Worm (Caenorhabditis elegans) whole organism, L3 larva: ENCODE data around the gene cest-9.2.

Experiments used
- R02D3.7 ChIP-seq: fragments of 150-350 bp; optimal IDR thresholded peaks from 2 replicates; lab custom pipeline; 2014; ENCODE audit warnings: missing biosample characterization, missing genetic modification characterization
- ZK546.5 ChIP-seq: sonication (generic microtip); optimal IDR thresholded peaks from 2 replicates; lab custom pipeline; 2017; ENCODE audit warnings: missing biosample characterization, missing genetic modification characterization
- aly-2 ChIP-seq: fragments of 150-350 bp; optimal IDR thresholded peaks from 2 replicates; lab custom pipeline; 2014; ENCODE audit warnings: missing biosample characterization, missing genetic modification characterization
- ama-1 ChIP-seq: fragments of 150-350 bp; optimal IDR thresholded peaks from 2 replicates; lab custom pipeline; 2018
- ceh-28 ChIP-seq: fragments of 150-350 bp; optimal IDR thresholded peaks from 2 replicates; lab custom pipeline; 2014; ENCODE audit warnings: missing biosample characterization, missing genetic modification reagents, missing genetic modification characterization
- ceh-9 ChIP-seq: sonication (generic microtip); optimal IDR thresholded peaks from 2 replicates; lab custom pipeline; 2018; ENCODE audit warnings: missing biosample characterization, missing genetic modification characterization
- egl-27 ChIP-seq: sonication (generic microtip); optimal IDR thresholded peaks from 4 replicates; lab custom pipeline; 2017; ENCODE audit warnings: missing biosample characterization, missing genetic modification reagents, missing genetic modification characterization
- egl-5 ChIP-seq: fragments of 150-350 bp; optimal IDR thresholded peaks from 2 replicates; lab custom pipeline; 2017; ENCODE audit warnings: missing biosample characterization, missing genetic modification reagents, missing genetic modification characterization, inconsistent platforms
- elt-1 ChIP-seq: fragments of 150-350 bp; optimal IDR thresholded peaks from 2 replicates; lab custom pipeline; 2014; ENCODE audit warnings: missing biosample characterization, missing genetic modification characterization
- elt-2 ChIP-seq: sonication (generic microtip); optimal IDR thresholded peaks from 2 replicates; lab custom pipeline; 2016; ENCODE audit warnings: missing genetic modification reagents, mild to moderate bottlenecking, missing genetic modification characterization, missing compliant biosample characterization
- elt-3 ChIP-seq, 3 experiments: fragments of 150-350 bp in 1 of 3; sonication (generic microtip) in 2 of 3; optimal IDR thresholded peaks; 2 replicates in 2 of 3; 4 replicates in 1 of 3; lab custom pipeline; 2014 to 2017; ENCODE audit warnings: missing biosample characterization in 3 of 3, missing genetic modification characterization in 3 of 3
- eor-1 ChIP-seq, 2 experiments: fragments of 150-350 bp; optimal IDR thresholded peaks; 2 replicates each; lab custom pipeline; 2014 to 2018; ENCODE audit warnings: missing biosample characterization in 2 of 2, missing genetic modification characterization in 2 of 2
- fkh-10 ChIP-seq: sonication (generic microtip); optimal IDR thresholded peaks from 2 replicates; lab custom pipeline; 2017; ENCODE audit warnings: missing biosample characterization, missing genetic modification reagents, missing genetic modification characterization
- fkh-2 ChIP-seq: fragments of 150-350 bp; optimal IDR thresholded peaks from 2 replicates; lab custom pipeline; 2014; ENCODE audit warnings: missing biosample characterization, missing genetic modification reagents, missing genetic modification characterization
- fos-1 ChIP-seq: fragments of 150-350 bp; optimal IDR thresholded peaks from 2 replicates; lab custom pipeline; 2014; ENCODE audit warnings: missing biosample characterization, missing genetic modification characterization
- jun-1 ChIP-seq: fragments of 150-350 bp; optimal IDR thresholded peaks from 2 replicates; lab custom pipeline; 2014; ENCODE audit warnings: missing biosample characterization, missing genetic modification reagents, missing genetic modification characterization
- mml-1 ChIP-seq: fragments of 150-350 bp; sonication (generic microtip); optimal IDR thresholded peaks from 3 replicates; lab custom pipeline; 2014; ENCODE audit warnings: missing biosample characterization, missing genetic modification characterization
- nfya-1 ChIP-seq: sonication (generic microtip); optimal IDR thresholded peaks from 2 replicates; lab custom pipeline; 2017; ENCODE audit warnings: missing genetic modification characterization, mild to moderate bottlenecking, missing compliant biosample characterization, antibody characterized with exemption, moderate library complexity; ENCODE audit not compliant: insufficient read depth
- nhr-11 ChIP-seq: fragments of 150-350 bp; optimal IDR thresholded peaks from 2 replicates; lab custom pipeline; 2014; ENCODE audit warnings: missing biosample characterization, missing genetic modification characterization
- nhr-23 ChIP-seq: fragments of 150-350 bp; optimal IDR thresholded peaks from 2 replicates; lab custom pipeline; 2014; ENCODE audit warnings: missing biosample characterization, missing genetic modification reagents, missing genetic modification characterization
- nhr-28 ChIP-seq: fragments of 150-350 bp; optimal IDR thresholded peaks from 2 replicates; lab custom pipeline; 2014; ENCODE audit warnings: missing biosample characterization, missing genetic modification characterization
- nhr-43 ChIP-seq: sonication (generic microtip); optimal IDR thresholded peaks from 2 replicates; lab custom pipeline; 2016; ENCODE audit warnings: mild to moderate bottlenecking, missing genetic modification characterization, missing compliant biosample characterization; ENCODE audit not compliant: poor library complexity, severe bottlenecking
- nhr-76 ChIP-seq: fragments of 150-350 bp; sonication (generic microtip); optimal IDR thresholded peaks from 5 replicates; lab custom pipeline; 2014; ENCODE audit warnings: missing biosample characterization, missing genetic modification characterization
- nhr-77 ChIP-seq: fragments of 150-350 bp; optimal IDR thresholded peaks from 2 replicates; lab custom pipeline; 2014; ENCODE audit warnings: missing biosample characterization, missing genetic modification characterization
- pha-4 ChIP-seq: fragments of 150-350 bp; optimal IDR thresholded peaks from 2 replicates; lab custom pipeline; 2014; ENCODE audit warnings: missing biosample characterization, missing genetic modification reagents, missing genetic modification characterization
- pqm-1 ChIP-seq: fragments of 150-350 bp; optimal IDR thresholded peaks from 2 replicates; lab custom pipeline; 2017; ENCODE audit warnings: missing biosample characterization, missing genetic modification characterization, inconsistent platforms
- sea-2 ChIP-seq: fragments of 150-350 bp; sonication (generic microtip); optimal IDR thresholded peaks from 4 replicates; lab custom pipeline; 2014; ENCODE audit warnings: missing biosample characterization, missing genetic modification reagents, missing genetic modification characterization
- skn-1 ChIP-seq: fragments of 150-350 bp; optimal IDR thresholded peaks from 2 replicates; lab custom pipeline; 2014; ENCODE audit warnings: missing biosample characterization, missing genetic modification characterization
- snpc-4 ChIP-seq: fragments of 150-350 bp; optimal IDR thresholded peaks from 2 replicates; lab custom pipeline; 2014; ENCODE audit warnings: missing biosample characterization, missing genetic modification characterization
- unc-39 ChIP-seq: sonication (generic microtip); optimal IDR thresholded peaks from 4 replicates; lab custom pipeline; 2017; ENCODE audit warnings: missing biosample characterization, missing genetic modification characterization
- ztf-4 ChIP-seq: fragments of 150-350 bp; optimal IDR thresholded peaks from 2 replicates; lab custom pipeline; 2014; ENCODE audit warnings: missing biosample characterization, missing genetic modification characterization

Gene cest-9.2

DNA sequence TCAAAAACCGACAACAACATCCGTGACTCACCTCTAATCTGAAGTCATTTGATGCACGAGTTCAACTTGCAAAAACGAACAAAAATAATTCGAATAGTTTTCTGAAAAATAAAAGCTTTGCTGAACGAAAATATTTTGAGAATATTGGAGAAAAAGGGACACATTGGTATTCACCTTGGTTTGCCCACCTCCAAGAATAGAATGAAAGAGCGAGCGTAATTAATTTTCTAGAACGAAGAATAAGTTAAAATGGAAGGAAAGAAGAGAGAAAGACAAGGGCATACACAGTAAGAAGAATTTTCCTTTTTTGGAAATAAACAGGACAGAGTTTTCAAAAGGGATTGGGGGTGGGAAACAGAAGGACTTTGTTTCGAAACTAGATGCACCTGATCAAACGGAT is 9.1 kb upstream of the cest-9.2 start, which contains the start of gene cab-1:
TSS of gene cab-1 (minus strand) at position 101 of the 400 bp plus-strand sequence.
- TF ChIP-seq egl-5 (no peak), unc-39 (tag; lab: Kevin White, UChicago) (no peak), nhr-11 (no peak), nhr-43 (tag; lab: Kevin White, UChicago) (no peak), nhr-76 (tag; lab: Kevin White, UChicago) (no peak), ceh-28 (tag; lab: Kevin White, UChicago) (no peak), R02D3.7 (no peak), fkh-10 (no peak), ama-1 (lab: Kevin White, UChicago) (no peak), eor-1 (tag; optimal IDR thresholded peaks at IDR 0.05; lab: Kevin White, UChicago) (no peak), nfya-1 (tag; lab: Kevin White, UChicago) (no peak), nhr-77 (tag; lab: Kevin White, UChicago) (no peak), ztf-4 (no peak), elt-1 (tag; lab: Kevin White, UChicago) (no peak), pqm-1 (tag; lab: Kevin White, UChicago) (no peak)

DNA sequence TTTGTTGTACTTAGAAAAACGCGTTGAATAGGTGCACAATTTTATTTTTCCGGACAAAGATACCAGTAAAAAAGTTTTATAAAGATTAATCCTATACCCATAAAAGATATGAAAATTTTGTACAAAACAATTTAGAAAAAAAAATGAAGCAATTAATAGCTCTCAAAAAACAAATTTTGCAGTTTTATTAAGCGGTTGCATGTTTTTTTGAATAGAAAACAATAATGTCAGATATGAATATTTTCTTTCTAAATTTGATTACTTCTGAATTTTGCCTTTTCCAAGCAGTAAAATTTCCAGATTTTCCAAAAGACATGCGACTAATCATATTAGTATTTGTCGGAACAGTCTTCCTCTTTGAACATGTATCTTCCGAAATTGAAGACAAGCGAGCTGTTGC is 5.0 kb upstream of the cest-9.2 start, which contains the start of gene C23H4.8:
TSS of gene C23H4.8 (plus strand) at position 301 of the 400 bp plus-strand sequence.
- TF ChIP-seq elt-3 (tag; optimal IDR thresholded peaks at IDR 0.05; lab: Kevin White, UChicago) (no peak), ZK546.5 (tag; lab: Kevin White, UChicago) (no peak), ztf-4 (no peak), egl-27 (tag; lab: Kevin White, UChicago) (no peak), eor-1 (tag; optimal IDR thresholded peaks at IDR 0.05; lab: Kevin White, UChicago) (no peak), fos-1 (tag; lab: Kevin White, UChicago) (no peak), nhr-11 (no peak), aly-2 (tag; lab: Kevin White, UChicago) (no peak), mml-1 (tag; lab: Kevin White, UChicago) (no peak), nhr-23 (tag; lab: Kevin White, UChicago) (no peak), nfya-1 (tag; lab: Kevin White, UChicago) (no peak), snpc-4 (tag; lab: Kevin White, UChicago) (no peak), sea-2 (GFP tag; lab: Kevin White, UChicago) (no peak), skn-1 (tag; lab: Kevin White, UChicago) (no peak), ceh-9 (tag; lab: Kevin White, UChicago) (no peak)

ce11 chrX:12219477-12219876 is 2.4 kb upstream of the cest-9.2 start, which contains the start of gene cest-8:
Gene cest-8, plus strand, starts transcription at chrX:12219660.
- TF ChIP-seq nhr-28 (tag; lab: Kevin White, UChicago) (no peak), elt-2 (no peak), skn-1 (tag; lab: Kevin White, UChicago) (peak; percentile 53), pha-4 (tag; lab: Kevin White, UChicago) (peak; percentile 4)

DNA sequence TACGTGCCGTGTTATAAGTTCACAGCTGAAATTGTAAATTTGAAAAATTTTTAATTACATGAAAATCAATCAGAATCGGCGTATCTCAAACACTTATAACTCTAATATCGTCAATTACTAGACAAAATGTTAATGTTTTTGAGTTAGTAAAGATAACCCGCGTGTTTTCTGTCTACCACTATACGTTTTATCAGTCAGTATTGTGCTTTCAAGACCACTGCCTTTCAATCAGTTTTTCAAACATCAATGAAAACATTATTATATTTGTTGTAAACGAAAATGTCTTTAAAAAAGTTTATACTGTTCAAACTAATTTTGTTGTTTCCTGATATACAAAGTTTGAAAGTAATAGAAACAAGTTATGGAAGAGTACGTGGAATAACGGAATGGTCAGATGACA is 806 bp downstream of the cest-9.2 start:
- peak; percentile 19 for TF ChIP-seq pqm-1 (tag; lab: Kevin White, UChicago)
- peak; percentile 29 for TF ChIP-seq pha-4 (tag; lab: Kevin White, UChicago)
- TF ChIP-seq jun-1 (tag; lab: Kevin White, UChicago) = no peak
- peak; percentile 55 for TF ChIP-seq elt-2
- TF ChIP-seq nfya-1 (tag; lab: Kevin White, UChicago) = no peak

DNA sequence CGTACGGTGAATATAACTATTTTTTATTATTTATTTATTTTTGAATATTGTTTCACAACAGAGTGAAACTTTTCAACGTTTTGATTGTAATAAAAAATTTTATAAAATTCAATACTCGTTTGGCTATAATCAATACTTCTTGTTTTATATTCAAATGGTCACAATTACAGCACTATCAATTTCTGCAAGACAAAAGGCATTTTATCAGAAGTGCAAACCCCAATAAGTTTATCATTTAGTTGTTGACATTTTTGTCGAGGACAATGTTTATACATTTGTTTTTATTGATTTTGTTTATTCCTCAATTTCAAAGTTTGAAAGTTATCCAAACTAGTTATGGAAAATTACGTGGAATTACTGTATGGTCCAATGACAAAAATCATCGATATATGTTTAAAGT is 4.1 kb downstream of the cest-9.2 start, which contains the start of gene cest-9.1:
TSS of gene cest-9.1 (plus strand) at position 213 of the 400 bp plus-strand sequence.
- TF ChIP-seq fkh-2 (tag; lab: Kevin White, UChicago) (no peak), pha-4 (tag; lab: Kevin White, UChicago) (peak; percentile 81), ceh-9 (tag; lab: Kevin White, UChicago) (no peak), elt-2 (peak; percentile 57)
- TF ChIP-seq, all 47 proteins: peak for 2

DNA sequence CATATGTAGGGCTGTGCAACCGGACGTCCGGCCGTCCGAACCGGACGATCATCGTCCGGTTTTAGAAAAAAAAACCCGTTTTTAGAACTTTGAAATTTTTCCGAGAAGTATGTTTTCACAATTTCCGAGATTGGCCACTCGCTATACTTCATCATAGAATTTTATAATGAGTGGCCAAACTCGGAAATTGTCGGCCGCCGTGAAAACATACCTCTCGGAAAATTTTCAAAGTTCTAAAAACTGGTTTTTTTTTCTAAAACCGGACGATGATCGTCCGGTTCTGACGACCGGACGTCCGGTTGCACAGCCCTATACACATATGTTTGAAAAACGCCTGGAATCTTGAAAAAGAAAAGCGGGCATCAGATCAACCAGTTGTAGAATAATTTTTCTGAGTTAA is 5.2 kb downstream of the cest-9.2 start:
- TF ChIP-seq fkh-10 (no peak), jun-1 (tag; lab: Kevin White, UChicago) (no peak), elt-2 (no peak), skn-1 (tag; lab: Kevin White, UChicago) (no peak), egl-5 (no peak)
